Fruit fly (Drosophila melanogaster) whole organism, pupa: ENCODE data around the gene Mdr65.

Experiments
- CG10348 ChIP-seq: fragments of 200-800 bp; sonication (Bioruptor generic); IDR thresholded peaks from 2 replicates; pipeline ENCODE4 v1.3.6; 2022; ENCODE audit warnings: missing biosample characterization, missing genetic modification characterization
- CG12605 ChIP-seq: fragments of 200-800 bp; sonication (Bioruptor generic); IDR thresholded peaks from 2 replicates; pipeline ENCODE4 v1.3.6; 2022; ENCODE audit warnings: missing biosample characterization, missing genetic modification characterization
- CG13204 ChIP-seq: fragments of 200-800 bp; sonication (Bioruptor generic); optimal IDR thresholded peaks from 2 replicates; lab custom pipeline; 2018; ENCODE audit warnings: missing biosample characterization, mild to moderate bottlenecking, missing genetic modification characterization, moderate library complexity
- CG14655 ChIP-seq: fragments of 200-800 bp; sonication (Bioruptor generic); optimal IDR thresholded peaks from 3 replicates; lab custom pipeline; 2017; ENCODE audit warnings: mild to moderate bottlenecking, missing biosample characterization, missing genetic modification reagents, missing genetic modification characterization
- CG15710 ChIP-seq: fragments of 200-800 bp; sonication (Bioruptor generic); optimal IDR thresholded peaks from 2 replicates; lab custom pipeline; 2018; ENCODE audit warnings: missing biosample characterization, mild to moderate bottlenecking, missing genetic modification characterization, moderate library complexity
- CG17806 ChIP-seq: fragments of 200-800 bp; sonication (Bioruptor generic); optimal IDR thresholded peaks from 2 replicates; lab custom pipeline; 2018; ENCODE audit warnings: missing biosample characterization, mild to moderate bottlenecking, missing genetic modification characterization, moderate library complexity
- CG32121 ChIP-seq: fragments of 200-800 bp; sonication (Bioruptor generic); IDR thresholded peaks from 2 replicates; pipeline ENCODE4 v1.3.6; 2022; ENCODE audit warnings: missing biosample characterization, missing genetic modification characterization
- CG34367 ChIP-seq: fragments of 200-800 bp; sonication (Bioruptor generic); optimal IDR thresholded peaks from 2 replicates; lab custom pipeline; 2018; ENCODE audit warnings: missing biosample characterization, mild to moderate bottlenecking, missing genetic modification characterization
- CG4496 ChIP-seq: fragments of 200-800 bp; sonication (Bioruptor generic); IDR thresholded peaks from 3 replicates; pipeline ENCODE4 v1.3.6; 2022; ENCODE audit warnings: missing biosample characterization, missing genetic modification characterization
- CG8159 ChIP-seq: fragments of 200-800 bp; sonication (Bioruptor generic); optimal IDR thresholded peaks from 3 replicates; lab custom pipeline; 2018; ENCODE audit warnings: missing biosample characterization, mild to moderate bottlenecking, missing genetic modification characterization, moderate library complexity
- CG8301 ChIP-seq: fragments of 200-800 bp; sonication (Bioruptor generic); optimal IDR thresholded peaks from 2 replicates; lab custom pipeline; 2018; ENCODE audit warnings: missing biosample characterization, mild to moderate bottlenecking, missing genetic modification characterization
- CG9948 ChIP-seq: fragments of 200-800 bp; sonication (Bioruptor generic); optimal IDR thresholded peaks from 2 replicates; lab custom pipeline; 2018; ENCODE audit warnings: missing biosample characterization, mild to moderate bottlenecking, missing genetic modification characterization, moderate library complexity
- D1 ChIP-seq: fragments of 200-800 bp; sonication (Bioruptor generic); optimal IDR thresholded peaks from 2 replicates; lab custom pipeline; 2018; ENCODE audit warnings: missing biosample characterization, mild to moderate bottlenecking, missing genetic modification characterization, moderate library complexity
- EcR ChIP-seq: fragments of 200-800 bp; sonication (Bioruptor generic); optimal IDR thresholded peaks from 3 replicates; lab custom pipeline; 2019; ENCODE audit warnings: missing biosample characterization, missing genetic modification characterization, mild to moderate bottlenecking, moderate library complexity, missing genetic modification reagents
- Ets98B ChIP-seq: fragments of 200-800 bp; sonication (Bioruptor generic); IDR thresholded peaks from 2 replicates; pipeline ENCODE4 v1.3.6; 2022; ENCODE audit warnings: missing biosample characterization, missing genetic modification characterization
- Pif1A ChIP-seq: fragments of 200-800 bp; sonication (Bioruptor generic); optimal IDR thresholded peaks from 3 replicates; lab custom pipeline; 2016; ENCODE audit warnings: missing biosample characterization, missing genetic modification characterization
- Pif1B ChIP-seq: fragments of 200-800 bp; sonication (Bioruptor generic); optimal IDR thresholded peaks from 3 replicates; lab custom pipeline; 2016; ENCODE audit warnings: missing biosample characterization, missing genetic modification characterization
- Snoo ChIP-seq: fragments of 200-800 bp; sonication (Bioruptor generic); optimal IDR thresholded peaks from 3 replicates; lab custom pipeline; 2017; ENCODE audit warnings: missing biosample characterization, mild to moderate bottlenecking, missing genetic modification characterization, inconsistent platforms
- fd96Ca ChIP-seq: fragments of 200-800 bp; sonication (Bioruptor generic); IDR thresholded peaks from 3 replicates; pipeline ENCODE4 v1.3.6; 2022; ENCODE audit warnings: missing biosample characterization, missing genetic modification characterization
- gl ChIP-seq: fragments of 200-800 bp; sonication (Bioruptor generic); optimal IDR thresholded peaks from 2 replicates; lab custom pipeline; 2018; ENCODE audit warnings: missing biosample characterization, mild to moderate bottlenecking, missing genetic modification characterization
- rn ChIP-seq: fragments of 200-800 bp; sonication (Bioruptor generic); IDR thresholded peaks from 2 replicates; pipeline ENCODE4 v1.3.6; 2022; ENCODE audit warnings: missing biosample characterization, missing genetic modification characterization

Gene Mdr65

dm6 chr3L:6220187-6220586, 25.4 kb downstream of the Mdr65 start, which contains the start of gene CG33946:
TSS of gene CG33946 (plus strand) at chr3L:6220578.
- no peak for TF ChIP-seq EcR (GFP tag; lab: Kevin White, UChicago)
- TF ChIP-seq gl (tag; lab: Kevin White, UChicago): no peak
- TF ChIP-seq CG8159 (tag; lab: Kevin White, UChicago): no peak
- TF ChIP-seq CG15710 (tag; lab: Kevin White, UChicago): no peak
- TF ChIP-seq CG4496 (GFP tag; lab: Robert Waterston, UW): peak; percentile 86
- TF ChIP-seq CG34367: no peak
- peak; percentile 66 for TF ChIP-seq Snoo
- peak; percentile 70 for TF ChIP-seq CG14655 (GFP tag; lab: Kevin White, UChicago)
- TF ChIP-seq Pif1B: no peak
- TF ChIP-seq CG10348 (GFP tag; lab: Robert Waterston, UW): peak; percentile 57; the same call in 1 of the 2 replicates
- TF ChIP-seq Pif1A: no peak
- TF ChIP-seq rn: peak; percentile 54
- peak; percentile 63 for TF ChIP-seq CG8301 (tag; lab: Kevin White, UChicago)
- peak; percentile 76 for TF ChIP-seq CG32121
- peak; percentile 50 for TF ChIP-seq CG12605 (GFP tag; lab: Robert Waterston, UW)
- no peak for TF ChIP-seq CG13204
- peak; percentile 86 for TF ChIP-seq fd96Ca (GFP tag; lab: Robert Waterston, UW)
- peak; percentile 35 for TF ChIP-seq CG17806
- peak; percentile 55 for TF ChIP-seq Ets98B (GFP tag; lab: Robert Waterston, UW)
- TF ChIP-seq D1: no peak
- TF ChIP-seq CG9948: peak; percentile 41
- TF ChIP-seq, all 21 proteins: peak for 12

dm6 chr3L:6218517-6219155, 26.9 kb downstream of the Mdr65 start:
- peak; percentile 19 for TF ChIP-seq CG15710 (tag; lab: Kevin White, UChicago)
- peak; percentile 35 for TF ChIP-seq CG8159 (tag; lab: Kevin White, UChicago)
- peak; percentile 7 for TF ChIP-seq Snoo
- peak; percentile 61 for TF ChIP-seq gl (tag; lab: Kevin White, UChicago)
- no peak for TF ChIP-seq CG10348 (GFP tag; lab: Robert Waterston, UW)
- peak; percentile 57 for TF ChIP-seq EcR (GFP tag; lab: Kevin White, UChicago)
- TF ChIP-seq fd96Ca (GFP tag; lab: Robert Waterston, UW): no peak
- peak; percentile 11 for TF ChIP-seq CG13204
- peak; percentile 49 for TF ChIP-seq Pif1A
- TF ChIP-seq CG4496 (GFP tag; lab: Robert Waterston, UW): peak; percentile 66; the same call in 2 of the 3 replicates
- TF ChIP-seq CG34367: no peak
- TF ChIP-seq CG12605 (GFP tag; lab: Robert Waterston, UW): peak; percentile 84
- peak; percentile 68; the same call in 1 of the 2 replicates for TF ChIP-seq Ets98B (GFP tag; lab: Robert Waterston, UW)
- TF ChIP-seq Pif1B: peak; percentile 49

- TF ChIP-seq CG34367 (no peak), CG12605 (GFP tag; lab: Robert Waterston, UW) (0 out of 2 replicates have a peak, but pooled peaks have one; percentile 23), CG17806 (no peak), D1 (no peak), rn (no peak), EcR (GFP tag; lab: Kevin White, UChicago) (peak; percentile 14), CG14655 (GFP tag; lab: Kevin White, UChicago) (no peak), CG10348 (GFP tag; lab: Robert Waterston, UW) (no peak), CG9948 (no peak), fd96Ca (GFP tag; lab: Robert Waterston, UW) (0 out of 3 replicates have a peak, but pooled peaks have one; percentile 15), CG32121 (no peak; the same call in 1 of the 2 replicates), Ets98B (GFP tag; lab: Robert Waterston, UW) (peak; percentile 42; the same call in 1 of the 2 replicates), CG13204 (no peak), CG15710 (tag; lab: Kevin White, UChicago) (no peak), CG4496 (GFP tag; lab: Robert Waterston, UW) (peak; percentile 58; the same call in 1 of the 3 replicates), gl (tag; lab: Kevin White, UChicago) (no peak), Snoo (no peak), CG8159 (tag; lab: Kevin White, UChicago) (no peak), Pif1B (no peak), Pif1A (no peak), CG8301 (tag; lab: Kevin White, UChicago) (no peak)
Observed at dm6 chr3L:6217806-6218205, 27.7 kb downstream of the Mdr65 start, which contains the start of gene LanA. TSS of gene LanA (minus strand) at chr3L:6218022.

dm6 chr3L:6217212-6217611, 28.3 kb downstream of the Mdr65 start:
- TF ChIP-seq rn (0 out of 2 replicates have a peak, but pooled peaks have one; percentile 15), CG12605 (GFP tag; lab: Robert Waterston, UW) (peak; percentile 37; the same call in 1 of the 2 replicates), CG34367 (peak; percentile 0), CG9948 (peak; percentile 27), CG17806 (no peak), CG4496 (GFP tag; lab: Robert Waterston, UW) (peak; percentile 19; the same call in 1 of the 3 replicates)

- TF ChIP-seq CG4496 (GFP tag; lab: Robert Waterston, UW) (no peak), CG17806 (no peak), Pif1B (no peak), CG10348 (GFP tag; lab: Robert Waterston, UW) (no peak), fd96Ca (GFP tag; lab: Robert Waterston, UW) (no peak), CG9948 (no peak), Snoo (no peak), CG8159 (tag; lab: Kevin White, UChicago) (no peak)
Observed at dm6 chr3L:6216787-6217078, 28.8 kb downstream of the Mdr65 start.
